Fruit fly (Drosophila melanogaster) whole organism, prepupa: ENCODE data around the gene zen2.

Experiments
- CG15336 ChIP-seq: fragments of 200-800 bp; sonication (Bioruptor generic); IDR thresholded peaks from 2 replicates; pipeline ENCODE4 v1.3.6; 2022; ENCODE audit warnings: missing biosample characterization, missing genetic modification characterization
- CG34406 ChIP-seq: fragments of 200-800 bp; sonication (Bioruptor generic); optimal IDR thresholded peaks from 3 replicates; lab custom pipeline; 2016; ENCODE audit warnings: missing biosample characterization, missing genetic modification characterization
- CG6792 ChIP-seq: fragments of 200-800 bp; sonication (Bioruptor generic); optimal IDR thresholded peaks from 3 replicates; lab custom pipeline; 2016; ENCODE audit warnings: missing biosample characterization, missing genetic modification characterization
- Lpt ChIP-seq: fragments of 200-800 bp; sonication (Bioruptor generic); optimal IDR thresholded peaks from 3 replicates; lab custom pipeline; 2016; ENCODE audit warnings: missing biosample characterization, missing genetic modification characterization
- dac ChIP-seq: fragments of 200-800 bp; sonication (Bioruptor generic); optimal IDR thresholded peaks from 2 replicates; lab custom pipeline; 2017; ENCODE audit warnings: missing biosample characterization, mild to moderate bottlenecking, missing genetic modification characterization
- eg ChIP-seq: fragments of 200-800 bp; sonication (Bioruptor generic); IDR thresholded peaks from 3 replicates; pipeline ENCODE4 v1.3.6; 2022; ENCODE audit warnings: missing biosample characterization, missing genetic modification characterization
- lz ChIP-seq: fragments of 200-800 bp; sonication (Bioruptor generic); optimal IDR thresholded peaks from 3 replicates; lab custom pipeline; 2016; ENCODE audit warnings: missing biosample characterization, missing genetic modification characterization
- svp ChIP-seq: fragments of 200-800 bp; sonication (Bioruptor generic); peaks from one replicate; lab custom pipeline; 2016; ENCODE audit warnings: missing biosample characterization, missing genetic modification characterization
- vri ChIP-seq: fragments of 200-800 bp; sonication (Bioruptor generic); optimal IDR thresholded peaks from 3 replicates; lab custom pipeline; 2016; ENCODE audit warnings: missing biosample characterization, mild to moderate bottlenecking, missing genetic modification characterization

- TF ChIP-seq eg (GFP tag; lab: Robert Waterston, UW) (no peak), dac (no peak), CG34406 (no peak), CG15336 (no peak), lz (no peak), vri (no peak), Lpt (GFP tag; lab: Kevin White, UChicago) (no peak), svp (GFP tag; lab: Kevin White, UChicago) (peak; percentile 30), CG6792 (GFP tag; lab: Kevin White, UChicago) (no peak)
Measured at dm6 chr3R:6741400-6741959, 2.5 kb downstream of the zen2 start.
